Worm (Caenorhabditis elegans): ENCODE data around the gene uso-1.

DNA sequence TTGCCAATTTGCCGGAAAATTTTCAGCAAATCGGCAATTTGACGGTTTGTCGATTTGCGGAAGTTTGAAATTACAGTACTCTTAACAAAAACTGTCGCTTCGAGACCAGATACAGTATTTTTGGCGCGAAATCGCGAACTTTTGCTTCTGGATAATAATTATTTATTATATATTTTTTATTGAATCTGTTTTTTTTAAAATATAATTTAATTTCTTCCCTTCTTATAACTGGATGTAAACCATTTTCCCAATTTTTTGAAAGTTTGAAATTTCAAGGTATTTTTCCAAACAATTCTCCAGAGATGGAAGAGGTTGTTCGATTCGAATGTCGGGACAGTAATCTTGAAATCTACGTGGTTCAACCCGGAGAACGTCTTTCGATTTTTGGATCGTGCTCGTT, 32.4 kb downstream of the uso-1 start, which contains the start of gene nol-9:
- no peak for TF ChIP-seq him-1 (tag; optimal IDR thresholded peaks at IDR 0.05)
- no peak for TF ChIP-seq W03F9.2 (tag; optimal IDR thresholded peaks at IDR 0.05)
- TF ChIP-seq dao-5 (tag; optimal IDR thresholded peaks at IDR 0.05) = no peak
